Fruit fly (Drosophila melanogaster): ENCODE results near the gene kon.

DNA sequence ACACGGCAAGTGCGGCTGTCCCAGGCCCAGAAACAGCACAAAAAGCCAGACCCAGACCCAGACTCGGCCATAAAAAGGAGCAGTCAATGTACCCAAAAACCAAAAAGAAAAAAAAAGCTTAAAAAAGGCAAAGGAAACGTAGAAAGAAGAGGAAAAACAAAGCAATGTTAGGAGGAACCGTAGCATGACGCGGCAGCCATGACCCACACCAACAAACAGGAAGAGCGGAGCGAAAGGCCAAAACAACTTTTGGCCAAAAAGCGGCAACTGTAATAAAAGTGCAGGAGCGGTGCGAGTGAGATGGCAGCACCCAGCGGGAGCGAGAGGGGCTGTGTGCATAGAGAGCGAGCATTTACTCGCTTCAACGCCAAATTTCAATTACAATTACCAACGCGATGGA lies 36.3 kb downstream of the kon start:
- no peak for TF ChIP-seq lola (GFP tag; optimal IDR thresholded peaks at IDR 0.05)
- TF ChIP-seq HLH4C (GFP tag; IDR thresholded peaks at IDR 0.05; ENCODE audit: partially characterized antibody) = no peak
- no peak for TF ChIP-seq Fer3 (tag; optimal IDR thresholded peaks at IDR 0.05)
- no peak for TF ChIP-seq CG8359 (GFP tag; optimal IDR thresholded peaks at IDR 0.05; ENCODE audit: borderline replicate concordance)
- no peak for TF ChIP-seq CG10543 (GFP tag; optimal IDR thresholded peaks at IDR 0.05)
- no peak for TF ChIP-seq cato (GFP tag; optimal IDR thresholded peaks at IDR 0.05; ENCODE audit: borderline replicate concordance)
- no peak for TF ChIP-seq dmrt99B (tag; optimal IDR thresholded peaks at IDR 0.05)
- TF ChIP-seq Fer2 (tag; optimal IDR thresholded peaks at IDR 0.05) = no peak
- TF ChIP-seq esg (GFP tag; conservative IDR thresholded peaks at IDR 0.05) = no peak
- TF ChIP-seq p53 (GFP tag; optimal IDR thresholded peaks at IDR 0.05) = no peak
